Fruit fly (Drosophila melanogaster): ENCODE data around the gene ath.

DNA sequence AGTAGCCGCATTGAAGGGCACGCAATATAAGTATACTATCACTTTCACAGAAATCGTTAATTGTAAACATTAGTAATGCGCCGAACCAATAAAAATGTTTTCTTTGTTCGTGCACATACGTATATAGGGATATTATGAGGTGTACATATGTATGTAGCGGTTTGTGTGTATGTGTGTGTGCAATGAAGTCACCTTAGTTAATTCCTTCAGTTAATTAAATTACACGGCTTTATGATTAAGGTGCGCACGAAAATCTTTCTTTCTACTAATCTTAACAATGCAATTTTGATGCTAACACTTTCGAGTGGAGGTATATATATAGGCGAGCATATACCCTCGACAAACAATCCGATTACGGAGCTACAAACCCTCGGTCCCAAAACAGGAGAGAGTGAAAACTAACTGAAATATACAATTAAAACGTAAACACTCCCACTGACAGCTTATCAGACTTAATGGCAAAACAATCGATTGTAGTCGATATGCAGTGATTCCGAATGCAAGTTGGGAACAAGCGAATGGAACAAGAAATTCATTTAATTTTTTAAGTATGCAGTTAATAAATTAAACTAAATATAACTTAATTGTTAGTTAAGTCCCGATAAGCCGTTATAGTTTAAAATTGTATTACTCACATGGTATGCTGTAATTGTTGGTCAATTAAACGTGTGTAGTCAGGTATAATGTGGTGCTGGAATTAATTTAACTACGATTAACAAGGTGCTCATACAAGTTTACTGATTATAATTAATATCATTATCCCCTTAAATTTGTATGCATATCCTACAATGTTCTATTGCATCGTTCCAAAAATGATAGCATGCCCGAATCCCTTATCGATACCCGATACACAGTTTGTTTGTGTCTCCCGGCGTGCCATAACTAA, 9.8 kb downstream of the ath start, which contains the start of the genes Npc1a and Prosalpha6:
- TF ChIP-seq CG12605 (GFP tag; IDR thresholded peaks at IDR 0.05) (no peak), CG32121 (GFP tag; IDR thresholded peaks at IDR 0.05) (no peak), CG10348 (GFP tag; IDR thresholded peaks at IDR 0.05) (no peak)
